Worm (Caenorhabditis elegans): ENCODE data around the gene Y55B1AR.2.

Y55B1AR.2 gene

ce11 chrIII:634618-635017 lies 36.0 kb upstream of the Y55B1AR.2 start, which contains the start of gene fem-2 (continued):
- TF ChIP-seq sox-4 (tag; optimal IDR thresholded peaks at IDR 0.05) (peak; percentile 6), unc-62 (GFP tag; optimal IDR thresholded peaks at IDR 0.05) (no peak), lin-15B (tag; optimal IDR thresholded peaks at IDR 0.05) (no peak), ceh-90 (tag; optimal IDR thresholded peaks at IDR 0.05) (no peak), nhr-77 (tag; optimal IDR thresholded peaks at IDR 0.05) (no peak), mdl-1 (tag; optimal IDR thresholded peaks at IDR 0.05) (peak in 1 of 2 experiments; percentile 15), ceh-88 (GFP tag; IDR thresholded peaks at IDR 0.05) (no peak), irx-1 (tag; optimal IDR thresholded peaks at IDR 0.05) (no peak), efl-1 (optimal IDR thresholded peaks at IDR 0.05) (peak; percentile 32 to 47), efl-1 (GFP tag; optimal IDR thresholded peaks at IDR 0.05 in 1 of 2) (peak; percentile 52 to 90), hlh-17 (GFP tag; optimal IDR thresholded peaks at IDR 0.05; ENCODE audit: borderline replicate concordance) (no peak), mef-2 (tag; optimal IDR thresholded peaks at IDR 0.05) (no peak), C34B4.2 (tag; optimal IDR thresholded peaks at IDR 0.05) (no peak), nhr-20 (tag; optimal IDR thresholded peaks at IDR 0.05) (peak; percentile 37), fos-1 (tag; optimal IDR thresholded peaks at IDR 0.05) (no peak), nhr-28 (tag; optimal IDR thresholded peaks at IDR 0.05) (no peak), lin-39 (tag; optimal IDR thresholded peaks at IDR 0.05) (no peak), nhr-85 (tag) (peak; percentile 76), ztf-4 (tag; optimal IDR thresholded peaks at IDR 0.05) (no peak), aly-2 (tag; optimal IDR thresholded peaks at IDR 0.05) (no peak), hlh-4 (tag; optimal IDR thresholded peaks at IDR 0.05) (no peak), unc-130 (tag; optimal IDR thresholded peaks at IDR 0.05) (peak; percentile 22), fkh-8 (tag; optimal IDR thresholded peaks at IDR 0.05) (peak; percentile 1), C04F5.9 (tag; optimal IDR thresholded peaks at IDR 0.05) (no peak), aha-1 (tag; optimal IDR thresholded peaks at IDR 0.05) (no peak), egl-27 (tag; optimal IDR thresholded peaks at IDR 0.05) (no peak), pag-3 (tag; optimal IDR thresholded peaks at IDR 0.05; ENCODE audit: borderline replicate concordance, insufficient read depth) (no peak), rnt-1 (tag; optimal IDR thresholded peaks at IDR 0.05) (peak; percentile 24), egl-13 (tag; optimal IDR thresholded peaks at IDR 0.05) (no peak), dpl-1 (GFP tag; optimal IDR thresholded peaks at IDR 0.05) (peak; percentile 38 to 53 (median 44)), ceh-82 (tag; optimal IDR thresholded peaks at IDR 0.05) (peak; percentile 30 to 63 (median 38)), ets-5 (GFP tag; IDR thresholded peaks at IDR 0.05) (no peak), jun-1 (tag; optimal IDR thresholded peaks at IDR 0.05) (no peak), pax-3 (tag; optimal IDR thresholded peaks at IDR 0.05) (no peak), dsc-1 (tag; optimal IDR thresholded peaks at IDR 0.05) (peak; percentile 16), unc-98 (GFP tag; IDR thresholded peaks at IDR 0.05) (no peak), C16A3.4 (tag; optimal IDR thresholded peaks at IDR 0.05) (peak; percentile 46), skn-1 (tag; optimal IDR thresholded peaks at IDR 0.05) (no peak), nhr-71 (tag; optimal IDR thresholded peaks at IDR 0.05) (peak; percentile 64), mep-1 (tag; optimal IDR thresholded peaks at IDR 0.05) (peak; percentile 79), ceh-8 (GFP tag; optimal IDR thresholded peaks at IDR 0.05) (no peak), unc-86 (tag; optimal IDR thresholded peaks at IDR 0.05) (peak; percentile 5), sptf-1 (tag; optimal IDR thresholded peaks at IDR 0.05) (no peak), fkh-10 (GFP tag; optimal IDR thresholded peaks at IDR 0.05) (no peak)

- TF ChIP-seq F16B12.6 (tag; optimal IDR thresholded peaks at IDR 0.05) = no peak
- no peak for TF ChIP-seq lin-13 (GFP tag; optimal IDR thresholded peaks at IDR 0.05)
- no peak for TF ChIP-seq ztf-4 (tag; optimal IDR thresholded peaks at IDR 0.05)
- no peak for TF ChIP-seq mdl-1 (tag; optimal IDR thresholded peaks at IDR 0.05)
- no peak for TF ChIP-seq snu-23 (GFP tag; optimal IDR thresholded peaks at IDR 0.05)
- no peak for TF ChIP-seq C04F5.9 (tag; optimal IDR thresholded peaks at IDR 0.05)
- no peak for TF ChIP-seq swsn-7 (tag; optimal IDR thresholded peaks at IDR 0.05)
- TF ChIP-seq ceh-90 (tag; optimal IDR thresholded peaks at IDR 0.05) = no peak
- no peak for TF ChIP-seq ceh-88 (GFP tag; IDR thresholded peaks at IDR 0.05)
- no peak for TF ChIP-seq lin-39 (tag; optimal IDR thresholded peaks at IDR 0.05)
These were observed 32.8 kb upstream of the Y55B1AR.2 start, which contains the start of gene T19C3.6 for ce11 chrIII:631421-631820. TSS of gene T19C3.6 (minus strand) at chrIII:631521.

Measured in whole organism, L1 larva.